Worm (Caenorhabditis elegans) whole organism, young adult: ENCODE results near the gene cyn-16.

ENCODE experiments used
- F22D6.2 ChIP-seq: sonication (generic microtip); optimal IDR thresholded peaks from 2 replicates; lab custom pipeline; 2016; ENCODE audit warnings: mild to moderate bottlenecking, missing genetic modification characterization, missing compliant biosample characterization
- akir-1 ChIP-seq: fragments of 200-800 bp; sonication (Bioruptor generic); optimal IDR thresholded peaks from 2 replicates; lab custom pipeline; 2018; ENCODE audit warnings: mild to moderate bottlenecking, missing genetic modification characterization, moderate library complexity, missing compliant biosample characterization
- nhr-80 ChIP-seq: sonication (generic microtip); optimal IDR thresholded peaks from 2 replicates; lab custom pipeline; 2016; ENCODE audit warnings: missing genetic modification characterization, missing compliant biosample characterization

- no peak for TF ChIP-seq nhr-80 (tag; lab: Kevin White, UChicago)
- no peak for TF ChIP-seq akir-1 (GFP tag; lab: Kevin White, UChicago)
- no peak for TF ChIP-seq F22D6.2 (tag; lab: Kevin White, UChicago)
Observed at ce11 chrII:12041116-12041515, 4.6 kb upstream of the cyn-16 start.
